Worm (Caenorhabditis elegans) whole organism, mixed stage, embryonic: ENCODE measurements around the gene Y17G7B.22.

Experiments
- ceh-39 ChIP-seq: fragments of 150-350 bp; optimal IDR thresholded peaks from 2 replicates; lab custom pipeline; 2014; ENCODE audit warnings: missing biosample characterization, missing genetic modification characterization
- nhr-28 ChIP-seq: fragments of 150-350 bp; optimal IDR thresholded peaks from 2 replicates; lab custom pipeline; 2014; ENCODE audit warnings: missing biosample characterization, missing genetic modification characterization
- unc-62 ChIP-seq: fragments of 150-350 bp; optimal IDR thresholded peaks from 2 replicates; lab custom pipeline; 2014; ENCODE audit warnings: missing biosample characterization, missing genetic modification reagents, missing genetic modification characterization
- ztf-11 ChIP-seq: fragments of 150-350 bp; optimal IDR thresholded peaks from 2 replicates; lab custom pipeline; 2014; ENCODE audit warnings: missing biosample characterization, missing genetic modification characterization

DNA sequence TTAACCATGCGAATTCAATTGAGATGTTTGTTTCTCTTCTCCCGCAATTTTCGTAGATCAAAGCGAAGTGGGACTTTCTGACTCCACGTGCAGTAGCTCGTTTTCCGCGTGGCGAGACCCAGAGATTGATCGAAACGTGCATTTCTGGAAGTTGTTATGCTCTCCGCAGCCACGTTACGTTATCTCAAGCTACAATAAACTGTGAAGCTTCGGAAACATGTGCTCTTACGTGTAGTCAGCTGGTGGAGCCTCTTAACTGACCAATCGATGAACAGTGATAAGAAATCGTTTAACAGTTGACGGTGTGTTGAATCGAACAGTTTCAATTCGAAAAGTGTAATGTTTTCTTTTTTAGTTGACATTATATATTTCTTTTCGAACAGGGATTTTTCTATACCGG lies 15.7 kb upstream of the Y17G7B.22 start:
- TF ChIP-seq ceh-39 (tag; lab: Kevin White, UChicago): no peak
- TF ChIP-seq ztf-11 (tag; lab: Kevin White, UChicago): no peak
- TF ChIP-seq nhr-28 (tag; lab: Kevin White, UChicago): no peak
- TF ChIP-seq unc-62 (GFP tag; lab: Kevin White, UChicago): no peak
